Fruit fly (Drosophila melanogaster) whole organism, embryonic: ENCODE data around the gene mRpS30.

Experiments
- BtbVII ChIP-seq: fragments of 200-800 bp; sonication (Bioruptor generic); optimal IDR thresholded peaks from 3 replicates; lab custom pipeline; 2017; ENCODE audit warnings: missing biosample characterization, mild to moderate bottlenecking, missing genetic modification characterization
- CG10267 ChIP-seq: fragments of 200-800 bp; sonication (Bioruptor generic); optimal IDR thresholded peaks from 2 replicates; lab custom pipeline; 2018; ENCODE audit warnings: missing biosample characterization, mild to moderate bottlenecking, missing genetic modification characterization, moderate library complexity
- CG11504 ChIP-seq: fragments of 200-800 bp; sonication (Bioruptor generic); optimal IDR thresholded peaks from 3 replicates; lab custom pipeline; 2019; ENCODE audit warnings: missing biosample characterization, mild to moderate bottlenecking, missing genetic modification characterization, moderate library complexity
- CG17612 ChIP-seq: fragments of 200-800 bp; sonication (Bioruptor generic); IDR thresholded peaks from 2 replicates; pipeline ENCODE4 v1.3.6; 2022; ENCODE audit warnings: missing biosample characterization, missing genetic modification characterization
- CG32767 ChIP-seq: fragments of 200-800 bp; sonication (Bioruptor generic); IDR thresholded peaks from 2 replicates; pipeline ENCODE4 v1.3.6; 2022; ENCODE audit warnings: missing biosample characterization, missing genetic modification characterization
- CG32772 ChIP-seq: fragments of 200-800 bp; sonication (Bioruptor generic); IDR thresholded peaks from 2 replicates; pipeline ENCODE4 v1.3.6; 2022; ENCODE audit warnings: missing biosample characterization, missing genetic modification characterization
- CG4282 ChIP-seq: fragments of 200-800 bp; sonication (Bioruptor generic); optimal IDR thresholded peaks from 2 replicates; lab custom pipeline; 2016; ENCODE audit warnings: missing biosample characterization, missing genetic modification characterization
- CG4328 ChIP-seq: fragments of 200-800 bp; sonication (Bioruptor generic); optimal IDR thresholded peaks from 3 replicates; lab custom pipeline; 2017; ENCODE audit warnings: missing biosample characterization, missing genetic modification reagents, missing genetic modification characterization
- CG4707 ChIP-seq: fragments of 200-800 bp; sonication (Bioruptor generic); optimal IDR thresholded peaks from 2 replicates; lab custom pipeline; 2018; ENCODE audit warnings: missing biosample characterization, mild to moderate bottlenecking, missing genetic modification characterization, moderate library complexity
- CG7372 ChIP-seq: fragments of 200-800 bp; sonication (Bioruptor generic); IDR thresholded peaks from 2 replicates; pipeline ENCODE4 v1.3.6; 2022; ENCODE audit warnings: missing biosample characterization, missing genetic modification characterization
- CG8290 ChIP-seq, 3 experiments: fragments of 200-800 bp; sonication (Bioruptor generic); optimal IDR thresholded peaks; 2 replicates each; lab custom pipeline; 2016 to 2019; ENCODE audit warnings: missing biosample characterization in 3 of 3, missing genetic modification characterization in 3 of 3, mild to moderate bottlenecking in 2 of 3, moderate library complexity in 1 of 3
- CG9932 ChIP-seq: fragments of 200-800 bp; sonication (Bioruptor generic); IDR thresholded peaks from 2 replicates; pipeline ENCODE4 v1.3.6; 2022; ENCODE audit warnings: missing biosample characterization, missing genetic modification characterization
- CrebB ChIP-seq: fragments of 200-800 bp; sonication (Bioruptor generic); optimal IDR thresholded peaks from 3 replicates; lab custom pipeline; 2018; ENCODE audit warnings: missing biosample characterization, mild to moderate bottlenecking, missing genetic modification characterization
- Dbx ChIP-seq: fragments of 200-800 bp; sonication (Bioruptor generic); IDR thresholded peaks from 3 replicates; pipeline ENCODE4 v1.3.6; 2022; ENCODE audit warnings: missing biosample characterization, missing genetic modification characterization
- Dref ChIP-seq: fragments of 200-800 bp; sonication (Bioruptor generic); IDR thresholded peaks from 2 replicates; pipeline ENCODE4 v1.3.6; 2022; ENCODE audit warnings: missing biosample characterization, missing genetic modification characterization
- Ets65A ChIP-seq: fragments of 200-800 bp; sonication (Bioruptor generic); peaks from one replicate; lab custom pipeline; 2016; ENCODE audit warnings: missing biosample characterization, missing genetic modification characterization
- Fer3 ChIP-seq: fragments of 200-800 bp; sonication (Bioruptor generic); optimal IDR thresholded peaks from 2 replicates; lab custom pipeline; 2018; ENCODE audit warnings: missing biosample characterization, mild to moderate bottlenecking, missing genetic modification characterization, moderate library complexity
- Hey ChIP-seq: fragments of 200-800 bp; sonication (Bioruptor generic); optimal IDR thresholded peaks from 3 replicates; lab custom pipeline; 2018; ENCODE audit warnings: missing biosample characterization, mild to moderate bottlenecking, missing genetic modification characterization
- Lhr ChIP-seq: fragments of 200-800 bp; sonication (Bioruptor generic); optimal IDR thresholded peaks from 3 replicates; lab custom pipeline; 2017; ENCODE audit warnings: mild to moderate bottlenecking, missing biosample characterization, missing genetic modification reagents, missing genetic modification characterization
- Lpt ChIP-seq: fragments of >200 bp; optimal IDR thresholded peaks from 2 replicates; lab custom pipeline; 2018; ENCODE audit warnings: missing biosample characterization, missing genetic modification characterization
- MTF-1 ChIP-seq: fragments of 200-800 bp; sonication (Bioruptor generic); optimal IDR thresholded peaks from 2 replicates; lab custom pipeline; 2018; ENCODE audit warnings: missing biosample characterization, mild to moderate bottlenecking, missing genetic modification characterization, borderline replicate concordance
- Med ChIP-seq: fragments of 200-800 bp; sonication (Bioruptor generic); peaks from one replicate; lab custom pipeline; 2016; ENCODE audit warnings: missing biosample characterization, missing genetic modification characterization, mild to moderate bottlenecking, inconsistent platforms, moderate library complexity
- NC2α ChIP-seq: fragments of 200-800 bp; sonication (Bioruptor generic); optimal IDR thresholded peaks from 2 replicates; lab custom pipeline; 2016; ENCODE audit warnings: missing biosample characterization, missing genetic modification characterization
- NK7.1 ChIP-seq: fragments of 200-800 bp; sonication (Bioruptor generic); optimal IDR thresholded peaks from 3 replicates; lab custom pipeline; 2016; ENCODE audit warnings: missing biosample characterization, missing genetic modification characterization
- Side ChIP-seq: fragments of 200-800 bp; sonication (Bioruptor generic); optimal IDR thresholded peaks from 2 replicates; lab custom pipeline; 2016; ENCODE audit warnings: missing biosample characterization, missing genetic modification characterization
- Sin3A ChIP-seq: fragments of >200 bp; optimal IDR thresholded peaks from 2 replicates; lab custom pipeline; 2018
- bbx ChIP-seq: fragments of 200-800 bp; sonication (Bioruptor generic); IDR thresholded peaks from 2 replicates; pipeline ENCODE4 v1.3.6; 2022; ENCODE audit warnings: missing biosample characterization, missing genetic modification characterization; ENCODE audit not compliant: partially characterized antibody
- cad ChIP-seq: fragments of >200 bp; optimal IDR thresholded peaks from 2 replicates; lab custom pipeline; 2017; ENCODE audit warnings: missing biosample characterization, missing genetic modification characterization
- chif ChIP-seq, 2 experiments: fragments of 200-800 bp; sonication (Bioruptor generic); optimal IDR thresholded peaks; 3 replicates each; lab custom pipeline; 2016; ENCODE audit warnings: missing biosample characterization in 2 of 2, missing genetic modification characterization in 2 of 2
- ems ChIP-seq: fragments of 200-800 bp; sonication (Bioruptor generic); optimal IDR thresholded peaks from 3 replicates; lab custom pipeline; 2016; ENCODE audit warnings: missing biosample characterization, missing genetic modification characterization
- ewg ChIP-seq: fragments of 200-800 bp; sonication (Bioruptor generic); optimal IDR thresholded peaks from 3 replicates; lab custom pipeline; 2017; ENCODE audit warnings: mild to moderate bottlenecking, missing biosample characterization, missing genetic modification reagents, missing genetic modification characterization
- exex ChIP-seq: fragments of 200-800 bp; sonication (Bioruptor generic); optimal IDR thresholded peaks from 4 replicates; lab custom pipeline; 2018; ENCODE audit warnings: missing biosample characterization, mild to moderate bottlenecking, missing genetic modification characterization, moderate library complexity
- gcm2 ChIP-seq: fragments of 200-800 bp; sonication (Bioruptor generic); optimal IDR thresholded peaks from 2 replicates; lab custom pipeline; 2016; ENCODE audit warnings: missing biosample characterization, missing genetic modification characterization
- mld ChIP-seq: fragments of 200-800 bp; sonication (Bioruptor generic); IDR thresholded peaks from 3 replicates; pipeline ENCODE4 v1.3.6; 2022; ENCODE audit warnings: missing biosample characterization, missing genetic modification characterization; ENCODE audit not compliant: partially characterized antibody
- nom ChIP-seq: fragments of 200-800 bp; sonication (Bioruptor generic); optimal IDR thresholded peaks from 2 replicates; lab custom pipeline; 2017; ENCODE audit warnings: missing biosample characterization, missing genetic modification characterization, mild to moderate bottlenecking, moderate library complexity, missing genetic modification reagents
- sens ChIP-seq: fragments of 200-800 bp; sonication (Bioruptor generic); peaks from one replicate; lab custom pipeline; 2016; ENCODE audit warnings: missing biosample characterization, missing genetic modification characterization
- slou ChIP-seq: fragments of 200-800 bp; sonication (Bioruptor generic); optimal IDR thresholded peaks from 3 replicates; lab custom pipeline; 2016; ENCODE audit warnings: missing biosample characterization, missing genetic modification characterization
- stwl ChIP-seq: fragments of 200-800 bp; sonication (Bioruptor generic); optimal IDR thresholded peaks from 3 replicates; lab custom pipeline; 2018; ENCODE audit warnings: missing biosample characterization, mild to moderate bottlenecking, missing genetic modification characterization, moderate library complexity
- tin ChIP-seq: fragments of 200-800 bp; sonication (Bioruptor generic); optimal IDR thresholded peaks from 3 replicates; lab custom pipeline; 2016; ENCODE audit warnings: missing biosample characterization, missing genetic modification characterization
- trem ChIP-seq: fragments of 200-800 bp; optimal IDR thresholded peaks from 3 replicates; lab custom pipeline; 2019; ENCODE audit warnings: missing biosample characterization, mild to moderate bottlenecking, missing genetic modification characterization, moderate library complexity
- twi ChIP-seq: fragments of 200-800 bp; optimal IDR thresholded peaks from 2 replicates; lab custom pipeline; 2019; ENCODE audit warnings: missing biosample characterization, mild to moderate bottlenecking, missing genetic modification characterization, moderate library complexity

mRpS30 gene

DNA sequence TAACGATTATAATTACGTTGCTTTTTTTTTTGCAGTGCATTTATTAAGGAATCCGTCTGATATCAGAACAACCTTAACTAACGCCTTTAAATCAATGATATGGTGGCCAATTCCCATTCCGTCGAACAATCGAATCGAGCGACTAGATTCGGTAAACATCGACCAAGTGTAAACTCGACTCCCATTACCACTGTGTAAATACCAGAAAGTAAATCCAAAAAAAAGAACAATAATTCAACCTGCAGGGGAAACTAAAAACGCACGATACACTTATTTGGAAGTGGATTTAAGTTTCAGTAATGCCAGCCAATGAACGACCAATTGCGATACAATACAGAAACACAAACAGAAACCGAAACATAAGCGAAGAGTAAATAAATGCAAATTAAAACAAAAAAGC, 19.7 kb downstream of the mRpS30 start (continued):
- TF ChIP-seq Fer3 (tag; lab: Kevin White, UChicago): no peak
- TF ChIP-seq MTF-1 (GFP tag; lab: Kevin White, UChicago): peak; percentile 6
- TF ChIP-seq ems: no peak
- no peak for TF ChIP-seq chif (GFP tag; optimal IDR thresholded peaks at IDR 0.05; lab: Kevin White, UChicago)
- no peak for TF ChIP-seq CG32767
- no peak for TF ChIP-seq Lpt
- TF ChIP-seq CrebB (tag; lab: Kevin White, UChicago): no peak

- TF ChIP-seq CG9932: no peak
- TF ChIP-seq Lhr (GFP tag; lab: Kevin White, UChicago): peak; percentile 6
- no peak for TF ChIP-seq CG11504 (tag; lab: Kevin White, UChicago)
- no peak for TF ChIP-seq ewg (GFP tag; lab: Kevin White, UChicago)
- no peak for TF ChIP-seq CG32772 (GFP tag; lab: Robert Waterston, UW)
- TF ChIP-seq NK7.1: no peak
- peak; percentile 61 for TF ChIP-seq sens (GFP tag; lab: Kevin White, UChicago)
- TF ChIP-seq trem: no peak
- TF ChIP-seq ems: no peak
- no peak for TF ChIP-seq Med
- peak; percentile 25 for TF ChIP-seq CG8290 (GFP tag; optimal IDR thresholded peaks at IDR 0.05; lab: Kevin White, UChicago)
- no peak for TF ChIP-seq CG8290 (tag; optimal IDR thresholded peaks at IDR 0.05; lab: Kevin White, UChicago)
- TF ChIP-seq CG4282 (GFP tag; lab: Kevin White, UChicago): no peak
- TF ChIP-seq Ets65A (GFP tag; lab: Kevin White, UChicago): peak; percentile 52
- no peak for TF ChIP-seq Side (GFP tag; lab: Kevin White, UChicago)
- no peak for TF ChIP-seq CG7372 (GFP tag; lab: Robert Waterston, UW)
- TF ChIP-seq Hey (tag; lab: Kevin White, UChicago): no peak
- TF ChIP-seq mld (GFP tag; lab: Robert Waterston, UW): no peak
- TF ChIP-seq CG4707: no peak
- TF ChIP-seq exex (tag; lab: Kevin White, UChicago): no peak
- TF ChIP-seq CG10267 (tag; lab: Kevin White, UChicago): no peak
- TF ChIP-seq CG17612 (GFP tag; lab: Robert Waterston, UW): no peak
- TF ChIP-seq BtbVII: no peak
- TF ChIP-seq tin: no peak
- peak; percentile 6 for TF ChIP-seq stwl (tag; lab: Kevin White, UChicago)
- no peak for TF ChIP-seq NC2α (GFP tag; lab: Kevin White, UChicago)
- no peak for TF ChIP-seq Sin3A (lab: Kevin White, UChicago)
- no peak for TF ChIP-seq gcm2 (GFP tag; lab: Kevin White, UChicago)
- TF ChIP-seq bbx: no peak
- TF ChIP-seq CG4328 (GFP tag; lab: Kevin White, UChicago): no peak
- TF ChIP-seq Dref (GFP tag; lab: Robert Waterston, UW): no peak
- no peak for TF ChIP-seq slou (GFP tag; lab: Kevin White, UChicago)
- TF ChIP-seq twi (tag; lab: Kevin White, UChicago): no peak
- TF ChIP-seq Dbx (GFP tag; lab: Robert Waterston, UW): no peak
Observed at dm6 chrX:15807915-15808314, 22.1 kb downstream of the mRpS30 start.

dm6 chrX:15809255-15809654, 23.4 kb downstream of the mRpS30 start, which contains the start of gene CG8509:
Gene CG8509 (plus strand): TSS chrX:15809555.
- TF ChIP-seq cad (no peak), nom (GFP tag; lab: Kevin White, UChicago) (no peak)
